Worm (Caenorhabditis elegans) whole organism, dauer: ENCODE data around the gene kvs-4.
"Not testable (repeated sequence)": the region's sequence is repeated elsewhere in the genome, so short reads cannot be mapped to it uniquely, and the experiment has no call there.

ENCODE experiments used
- unc-62 ChIP-seq: sonication (generic microtip); optimal IDR thresholded peaks from 2 replicates; lab custom pipeline; 2017; ENCODE audit warnings: missing biosample characterization, missing genetic modification reagents, missing genetic modification characterization

kvs-4 gene

ce11 chrIII:11025138-11025537 is 12.8 kb downstream of the kvs-4 start:
- no peak for TF ChIP-seq unc-62 (GFP tag; lab: Kevin White, UChicago)

- TF ChIP-seq unc-62 (GFP tag; lab: Kevin White, UChicago): no peak
These were observed 14.2 kb downstream of the kvs-4 start, which contains the start of gene Y48A6B.7 for ce11 chrIII:11026516-11027048. Y48A6B.7 (minus strand) TSS chrIII:11026566.

ce11 chrIII:11029337-11029736 is 17.0 kb downstream of the kvs-4 start, which contains the start of gene Y48A6B.8:
Y48A6B.8 (minus strand) TSS chrIII:11029437.
- TF ChIP-seq unc-62 (GFP tag; lab: Kevin White, UChicago): not testable (repeated sequence)

ce11 chrIII:11031309-11031708 is 18.9 kb downstream of the kvs-4 start, which contains the start of gene Y48A6B.14:
Y48A6B.14 (plus strand) TSS chrIII:11031609.
- TF ChIP-seq unc-62 (GFP tag; lab: Kevin White, UChicago): no peak

- TF ChIP-seq unc-62 (GFP tag; lab: Kevin White, UChicago): no peak
These were observed 20.5 kb downstream of the kvs-4 start, which contains the start of gene Y48A6B.9 for ce11 chrIII:11032872-11033271. Y48A6B.9 (plus strand) TSS chrIII:11033172.

- no peak for TF ChIP-seq unc-62 (GFP tag; lab: Kevin White, UChicago)
These were observed 23.8 kb downstream of the kvs-4 start for ce11 chrIII:11036132-11036531.

ce11 chrIII:11036640-11037039 is 24.3 kb downstream of the kvs-4 start, which contains the start of gene spat-2:
spat-2 (plus strand) TSS chrIII:11036940.
- TF ChIP-seq unc-62 (GFP tag; lab: Kevin White, UChicago): no peak

- no peak for TF ChIP-seq unc-62 (GFP tag; lab: Kevin White, UChicago)
These were observed 26.9 kb downstream of the kvs-4 start for ce11 chrIII:11039250-11039649.

ce11 chrIII:11040606-11041005 is 28.2 kb downstream of the kvs-4 start:
- no peak for TF ChIP-seq unc-62 (GFP tag; lab: Kevin White, UChicago)

- no peak for TF ChIP-seq unc-62 (GFP tag; lab: Kevin White, UChicago)
These were observed 32.8 kb downstream of the kvs-4 start for ce11 chrIII:11045196-11045595.

ce11 chrIII:11046549-11046948 is 34.2 kb downstream of the kvs-4 start:
- TF ChIP-seq unc-62 (GFP tag; lab: Kevin White, UChicago): no peak

- TF ChIP-seq unc-62 (GFP tag; lab: Kevin White, UChicago): no peak
These were observed 38.3 kb downstream of the kvs-4 start for ce11 chrIII:11050658-11051118.

- no peak for TF ChIP-seq unc-62 (GFP tag; lab: Kevin White, UChicago)
These were observed 41.2 kb downstream of the kvs-4 start for ce11 chrIII:11053603-11054002.

ce11 chrIII:11054032-11054431 is 41.7 kb downstream of the kvs-4 start:
- no peak for TF ChIP-seq unc-62 (GFP tag; lab: Kevin White, UChicago)

- TF ChIP-seq unc-62 (GFP tag; lab: Kevin White, UChicago): no peak
These were observed 42.3 kb downstream of the kvs-4 start for ce11 chrIII:11054532-11055265.

- TF ChIP-seq unc-62 (GFP tag; lab: Kevin White, UChicago): no peak
These were observed 47.4 kb downstream of the kvs-4 start for ce11 chrIII:11059775-11060174.

ce11 chrIII:11063259-11063658 is 50.9 kb downstream of the kvs-4 start, which contains the start of gene rsa-2:
rsa-2 (plus strand) TSS chrIII:11063479.
- no peak for TF ChIP-seq unc-62 (GFP tag; lab: Kevin White, UChicago)
